Worm (Caenorhabditis elegans): ENCODE results near the gene M04C3.2.

- TF ChIP-seq zip-5 (tag; optimal IDR thresholded peaks at IDR 0.05): no peak
- no peak for TF ChIP-seq ceh-18 (tag; optimal IDR thresholded peaks at IDR 0.05)
- TF ChIP-seq pros-1 (tag; optimal IDR thresholded peaks at IDR 0.05): no peak
- no peak for TF ChIP-seq tbx-7 (tag; optimal IDR thresholded peaks at IDR 0.05)
- no peak for TF ChIP-seq ttx-3 (tag; optimal IDR thresholded peaks at IDR 0.05)
- TF ChIP-seq T23F11.4 (GFP tag; optimal IDR thresholded peaks at IDR 0.05): no peak
- TF ChIP-seq dve-1 (tag; optimal IDR thresholded peaks at IDR 0.05): no peak
- no peak for TF ChIP-seq hlh-30 (tag; optimal IDR thresholded peaks at IDR 0.05; ENCODE audit: insufficient read depth)
- no peak for TF ChIP-seq fkh-10 (GFP tag; optimal IDR thresholded peaks at IDR 0.05)
- no peak for TF ChIP-seq ceh-9 (tag; optimal IDR thresholded peaks at IDR 0.05)
- TF ChIP-seq pqm-1 (tag; optimal IDR thresholded peaks at IDR 0.05): no peak
These were observed 45.1 kb downstream of the M04C3.2 start for ce11 chrV:19403619-19404018.

All from whole organism, late embryonic.